Worm (Caenorhabditis elegans): ENCODE measurements around the gene glr-2.

DNA sequence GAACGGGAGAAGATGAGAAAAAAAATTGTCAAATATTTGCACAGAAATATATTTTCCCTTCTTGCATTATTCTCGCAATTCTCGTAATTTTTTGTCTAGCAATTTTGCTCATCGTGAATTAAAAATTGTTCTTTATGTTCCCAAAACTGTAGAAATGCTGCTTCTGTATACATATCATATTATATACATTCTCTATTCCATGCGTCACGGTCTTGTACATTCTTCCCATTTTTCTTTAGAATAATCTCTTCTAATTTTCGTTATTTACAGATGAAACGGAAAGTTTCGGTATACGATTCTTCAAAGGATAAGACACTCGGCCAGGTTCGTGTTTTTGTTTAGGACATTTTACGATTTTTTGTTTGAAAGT lies 22.8 kb upstream of the glr-2 start, which contains the start of gene acs-4:
- no peak for TF ChIP-seq unc-55 (GFP tag; optimal IDR thresholded peaks at IDR 0.05)
- no peak for TF ChIP-seq aly-2 (tag; optimal IDR thresholded peaks at IDR 0.05)
- TF ChIP-seq R02D3.7 (tag; optimal IDR thresholded peaks at IDR 0.05), result no peak
- TF ChIP-seq nhr-237 (tag; optimal IDR thresholded peaks at IDR 0.05), result no peak
- TF ChIP-seq elt-3 (tag; optimal IDR thresholded peaks at IDR 0.05), result no peak
- TF ChIP-seq nhr-77 (tag; optimal IDR thresholded peaks at IDR 0.05), result no peak
- no peak for TF ChIP-seq ceh-82 (tag; optimal IDR thresholded peaks at IDR 0.05)
- TF ChIP-seq lin-11 (tag; optimal IDR thresholded peaks at IDR 0.05), result no peak
- TF ChIP-seq unc-62 (GFP tag; optimal IDR thresholded peaks at IDR 0.05), result no peak
- no peak for TF ChIP-seq ztf-11 (tag; optimal IDR thresholded peaks at IDR 0.05)
- no peak for TF ChIP-seq fos-1 (tag; optimal IDR thresholded peaks at IDR 0.05)
- no peak for TF ChIP-seq lin-13 (GFP tag; optimal IDR thresholded peaks at IDR 0.05)
- no peak for TF ChIP-seq unc-39 (tag; optimal IDR thresholded peaks at IDR 0.05)
- TF ChIP-seq ama-1 (optimal IDR thresholded peaks at IDR 0.05), result no peak

All from whole organism, L2 larva.